Worm (Caenorhabditis elegans) whole organism, L4 larva: ENCODE data around the gene abt-4.

ENCODE experiments used
- ces-1 ChIP-seq: fragments of 150-350 bp; sonication (generic microtip); optimal IDR thresholded peaks from 4 replicates; lab custom pipeline; 2014; ENCODE audit warnings: missing biosample characterization, missing genetic modification reagents, missing genetic modification characterization
- lin-38 ChIP-seq: fragments of 200-800 bp; sonication (Bioruptor generic); IDR thresholded peaks from 2 replicates; pipeline ENCODE4 v1.3.6; 2022; ENCODE audit warnings: missing genetic modification reagents, missing genetic modification characterization, missing compliant biosample characterization

ce11 chrV:370033-370432 is 39.5 kb upstream of the abt-4 start, which contains the start of gene mltn-7:
- no peak for TF ChIP-seq ces-1 (GFP tag; lab: Kevin White, UChicago)
- no peak for TF ChIP-seq lin-38 (GFP tag; lab: Robert Waterston, UW)
